Worm (Caenorhabditis elegans): ENCODE data around the gene W08F4.5.

DNA sequence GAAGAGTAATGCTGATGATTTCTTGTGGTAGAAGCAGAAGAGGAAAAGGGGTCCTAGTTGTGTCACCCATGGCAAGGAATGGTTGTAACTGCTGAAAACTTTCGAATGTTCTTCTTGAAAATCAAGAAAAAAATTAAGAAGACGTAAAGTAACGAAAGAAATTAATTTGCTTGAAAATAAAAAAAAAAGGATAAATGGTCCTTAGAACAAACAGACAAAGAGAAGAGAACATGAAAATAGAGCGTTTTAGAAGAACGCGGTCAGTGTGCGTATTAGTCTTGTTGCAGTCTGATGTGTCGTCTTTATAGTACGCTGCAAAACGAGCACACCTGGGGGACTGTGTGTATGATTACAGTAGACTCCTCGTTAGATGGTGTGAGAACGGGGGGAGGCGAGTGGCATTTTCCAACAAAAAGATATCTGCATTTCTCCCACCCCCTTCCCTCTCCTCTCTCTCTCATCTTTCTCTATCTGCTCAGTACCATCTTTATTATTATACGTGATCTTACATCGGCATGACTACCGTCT, 15.7 kb upstream of the W08F4.5 start, which contains the start of the genes W08F4.12 and W08F4.13:
- no peak for TF ChIP-seq nhr-76 (tag; optimal IDR thresholded peaks at IDR 0.05)
- no peak for TF ChIP-seq elt-1 (tag; optimal IDR thresholded peaks at IDR 0.05; ENCODE audit: borderline replicate concordance, insufficient read depth)
- TF ChIP-seq pha-4 (tag; optimal IDR thresholded peaks at IDR 0.05), result no peak
- no peak for TF ChIP-seq lin-13 (tag; optimal IDR thresholded peaks at IDR 0.05)
- TF ChIP-seq mep-1 (tag; optimal IDR thresholded peaks at IDR 0.05), result no peak
